Fruit fly (Drosophila melanogaster) whole organism, embryonic: ENCODE data around the gene ng4.
A peak's percentile ranks its signal among the peaks of the same experiment; 100 is the strongest.

ENCODE experiments used
- Ada2b ChIP-seq: fragments of 200-800 bp; sonication (Bioruptor generic); IDR thresholded peaks from 2 replicates; pipeline ENCODE4 v1.3.6; 2022; ENCODE audit warnings: missing biosample characterization, missing genetic modification characterization
- Awh ChIP-seq: fragments of 200-800 bp; sonication (Bioruptor generic); IDR thresholded peaks from 2 replicates; pipeline ENCODE4, ENCODE4 v1.3.6; 2022; ENCODE audit warnings: missing biosample characterization, missing genetic modification characterization
- BtbVII ChIP-seq: fragments of 200-800 bp; sonication (Bioruptor generic); optimal IDR thresholded peaks from 3 replicates; lab custom pipeline; 2017; ENCODE audit warnings: missing biosample characterization, mild to moderate bottlenecking, missing genetic modification characterization
- CG10321 ChIP-seq: fragments of 200-800 bp; sonication (Bioruptor generic); IDR thresholded peaks from 2 replicates; pipeline ENCODE4 v1.3.6; 2022; ENCODE audit warnings: missing biosample characterization, missing genetic modification characterization
- CG10366 ChIP-seq: fragments of 200-800 bp; sonication (Bioruptor generic); IDR thresholded peaks from 2 replicates; pipeline ENCODE4 v1.3.6; 2022; ENCODE audit warnings: missing biosample characterization, missing genetic modification characterization
- CG10565 ChIP-seq: fragments of 200-800 bp; sonication (Bioruptor generic); optimal IDR thresholded peaks from 3 replicates; lab custom pipeline; 2016; ENCODE audit warnings: missing biosample characterization, mild to moderate bottlenecking, missing genetic modification characterization
- CG12744 ChIP-seq: fragments of 200-800 bp; sonication (Bioruptor generic); optimal IDR thresholded peaks from 2 replicates; lab custom pipeline; 2016; ENCODE audit warnings: missing biosample characterization, missing genetic modification characterization
- CG14014 ChIP-seq: fragments of 200-800 bp; sonication (Bioruptor generic); IDR thresholded peaks from 2 replicates; pipeline ENCODE4 v1.3.6; 2022; ENCODE audit warnings: missing biosample characterization, missing genetic modification characterization
- CG1647 ChIP-seq: fragments of 200-800 bp; sonication (Bioruptor generic); optimal IDR thresholded peaks from 3 replicates; lab custom pipeline; 2016; ENCODE audit warnings: missing biosample characterization, missing genetic modification characterization
- CG17186 ChIP-seq: fragments of 200-800 bp; sonication (Bioruptor generic); optimal IDR thresholded peaks from 3 replicates; lab custom pipeline; 2017; ENCODE audit warnings: missing biosample characterization, missing genetic modification reagents, missing genetic modification characterization
- CG17912 ChIP-seq: fragments of 200-800 bp; sonication (Bioruptor generic); optimal IDR thresholded peaks from 2 replicates; lab custom pipeline; 2018; ENCODE audit warnings: missing biosample characterization, mild to moderate bottlenecking, missing genetic modification characterization
- CG1792 ChIP-seq: fragments of 200-800 bp; sonication (Bioruptor generic); optimal IDR thresholded peaks from 2 replicates; lab custom pipeline; 2016; ENCODE audit warnings: missing biosample characterization, missing genetic modification characterization
- CG2120 ChIP-seq: fragments of 200-800 bp; sonication (Bioruptor generic); optimal IDR thresholded peaks from 3 replicates; lab custom pipeline; 2016; ENCODE audit warnings: missing biosample characterization, missing genetic modification characterization
- CG2875 ChIP-seq: fragments of 200-800 bp; sonication (Bioruptor generic); optimal IDR thresholded peaks from 2 replicates; lab custom pipeline; 2017; ENCODE audit warnings: missing biosample characterization, mild to moderate bottlenecking, missing genetic modification characterization, missing genetic modification reagents
- CG33557 ChIP-seq: fragments of 200-800 bp; sonication (Bioruptor generic); optimal IDR thresholded peaks from 2 replicates; lab custom pipeline; 2019; ENCODE audit warnings: missing biosample characterization, mild to moderate bottlenecking, missing genetic modification characterization, moderate library complexity
- CG3407 ChIP-seq: fragments of 200-800 bp; sonication (Bioruptor generic); optimal IDR thresholded peaks from 2 replicates; lab custom pipeline; 2018; ENCODE audit warnings: missing biosample characterization, mild to moderate bottlenecking, missing genetic modification characterization
- CG4707 ChIP-seq: fragments of 200-800 bp; sonication (Bioruptor generic); optimal IDR thresholded peaks from 2 replicates; lab custom pipeline; 2018; ENCODE audit warnings: missing biosample characterization, mild to moderate bottlenecking, missing genetic modification characterization, moderate library complexity
- CG4854 ChIP-seq: fragments of 200-800 bp; sonication (Bioruptor generic); optimal IDR thresholded peaks from 2 replicates; lab custom pipeline; 2016; ENCODE audit warnings: missing biosample characterization, missing genetic modification characterization, inconsistent platforms
- CG5953 ChIP-seq: fragments of 200-800 bp; sonication (Bioruptor generic); IDR thresholded peaks from 2 replicates; pipeline ENCODE4 v1.3.6; 2022; ENCODE audit warnings: missing biosample characterization, missing genetic modification characterization
- CG6272 ChIP-seq: fragments of 200-800 bp; sonication (Bioruptor generic); IDR thresholded peaks from 2 replicates; pipeline ENCODE4 v1.3.6; 2022; ENCODE audit warnings: missing biosample characterization, missing genetic modification characterization
- CG7271 ChIP-seq: fragments of 200-800 bp; sonication (Bioruptor generic); optimal IDR thresholded peaks from 2 replicates; lab custom pipeline; 2018; ENCODE audit warnings: missing biosample characterization, mild to moderate bottlenecking, missing genetic modification characterization, moderate library complexity
- CoRest ChIP-seq: fragments of 200-800 bp; sonication (Bioruptor generic); optimal IDR thresholded peaks from 3 replicates; lab custom pipeline; 2018; ENCODE audit warnings: missing biosample characterization, mild to moderate bottlenecking, missing genetic modification characterization, moderate library complexity
- D19A ChIP-seq: fragments of 200-800 bp; optimal IDR thresholded peaks from 3 replicates; lab custom pipeline; 2019; ENCODE audit warnings: missing biosample characterization, mild to moderate bottlenecking, missing genetic modification characterization, moderate library complexity
- Dek ChIP-seq: fragments of 200-800 bp; sonication (Bioruptor generic); optimal IDR thresholded peaks from 3 replicates; lab custom pipeline; 2019; ENCODE audit warnings: missing biosample characterization, mild to moderate bottlenecking, missing genetic modification characterization, moderate library complexity
- Drgx ChIP-seq: fragments of 200-800 bp; sonication (Bioruptor generic); IDR thresholded peaks from 2 replicates; pipeline ENCODE4 v1.3.6; 2022; ENCODE audit warnings: missing biosample characterization, missing genetic modification characterization
- H15 ChIP-seq: fragments of 200-800 bp; sonication (Bioruptor generic); IDR thresholded peaks from 3 replicates; pipeline ENCODE4 v1.3.6; 2022; ENCODE audit warnings: missing biosample characterization, missing genetic modification characterization
- Hmx ChIP-seq: fragments of 200-800 bp; sonication (Bioruptor generic); optimal IDR thresholded peaks from 2 replicates; lab custom pipeline; 2016; ENCODE audit warnings: missing biosample characterization, missing genetic modification characterization
- Hr51 ChIP-seq, 2 experiments: fragments of 200-800 bp; sonication (Bioruptor generic); optimal IDR thresholded peaks; 2 replicates in 1 of 2; 3 replicates in 1 of 2; lab custom pipeline; 2016 to 2018; ENCODE audit warnings: missing biosample characterization in 2 of 2, missing genetic modification characterization in 2 of 2, mild to moderate bottlenecking in 1 of 2, moderate library complexity in 1 of 2
- Hsf ChIP-seq: fragments of 200-800 bp; sonication (Bioruptor generic); optimal IDR thresholded peaks from 3 replicates; lab custom pipeline; 2016; ENCODE audit warnings: missing biosample characterization, missing genetic modification characterization
- NC2β ChIP-seq: fragments of 200-800 bp; sonication (Bioruptor generic); optimal IDR thresholded peaks from 2 replicates; lab custom pipeline; 2016; ENCODE audit warnings: missing biosample characterization, missing genetic modification characterization
- Oli ChIP-seq: fragments of 200-800 bp; sonication (Bioruptor generic); optimal IDR thresholded peaks from 2 replicates; lab custom pipeline; 2018; ENCODE audit warnings: missing biosample characterization, mild to moderate bottlenecking, missing genetic modification characterization, moderate library complexity
- Taf1 ChIP-seq: fragments of 200-800 bp; sonication (Bioruptor generic); IDR thresholded peaks from 2 replicates; pipeline ENCODE4 v1.3.6; 2022; ENCODE audit warnings: missing biosample characterization, missing genetic modification characterization
- ara ChIP-seq: fragments of 200-800 bp; sonication (Bioruptor generic); IDR thresholded peaks from 2 replicates; pipeline ENCODE4 v1.3.6; 2022; ENCODE audit warnings: missing biosample characterization, missing genetic modification characterization
- bsh ChIP-seq, 2 experiments: fragments of 200-800 bp; sonication (Bioruptor generic); optimal IDR thresholded peaks; 2 replicates each; lab custom pipeline; 2017 to 2018; ENCODE audit warnings: mild to moderate bottlenecking in 2 of 2, missing biosample characterization in 2 of 2, missing genetic modification characterization in 2 of 2, moderate library complexity in 1 of 2
- cas ChIP-seq: fragments of 200-800 bp; sonication (Bioruptor generic); IDR thresholded peaks from 2 replicates; pipeline ENCODE4 v1.3.6; 2022; ENCODE audit warnings: missing biosample characterization, missing genetic modification characterization
- crol ChIP-seq: fragments of 200-800 bp; sonication (Bioruptor generic); IDR thresholded peaks from 2 replicates; pipeline ENCODE4 v1.3.6; 2022; ENCODE audit warnings: missing biosample characterization, missing genetic modification characterization
- cwo ChIP-seq: fragments of 200-800 bp; sonication (Bioruptor generic); optimal IDR thresholded peaks from 3 replicates; lab custom pipeline; 2017; ENCODE audit warnings: missing biosample characterization, missing genetic modification characterization, mild to moderate bottlenecking, moderate library complexity, missing genetic modification reagents
- gem ChIP-seq: fragments of 200-800 bp; sonication (Bioruptor generic); optimal IDR thresholded peaks from 2 replicates; lab custom pipeline; 2019; ENCODE audit warnings: missing biosample characterization, mild to moderate bottlenecking, missing genetic modification characterization, moderate library complexity
- gsb-n ChIP-seq: fragments of 200-800 bp; sonication (Bioruptor generic); optimal IDR thresholded peaks from 3 replicates; lab custom pipeline; 2018; ENCODE audit warnings: missing biosample characterization, mild to moderate bottlenecking, missing genetic modification characterization
- her ChIP-seq: fragments of 200-800 bp; sonication (Bioruptor generic); optimal IDR thresholded peaks from 2 replicates; lab custom pipeline; 2016; ENCODE audit warnings: missing biosample characterization, missing genetic modification characterization
- hth ChIP-seq: fragments of >200 bp; optimal IDR thresholded peaks from 2 replicates; lab custom pipeline; 2017; ENCODE audit warnings: inconsistent platforms
- mld ChIP-seq: fragments of 200-800 bp; sonication (Bioruptor generic); IDR thresholded peaks from 3 replicates; pipeline ENCODE4 v1.3.6; 2022; ENCODE audit warnings: missing biosample characterization, missing genetic modification characterization; ENCODE audit not compliant: partially characterized antibody
- nau ChIP-seq: fragments of 200-800 bp; sonication (Bioruptor generic); optimal IDR thresholded peaks from 3 replicates; lab custom pipeline; 2017; ENCODE audit warnings: missing biosample characterization, mild to moderate bottlenecking, missing genetic modification characterization, missing genetic modification reagents
- otp ChIP-seq: fragments of 200-800 bp; sonication (Bioruptor generic); IDR thresholded peaks from 3 replicates; pipeline ENCODE4, ENCODE4 v1.3.6; 2022; ENCODE audit warnings: missing biosample characterization, missing genetic modification characterization
- pan ChIP-seq, 4 experiments: fragments of >200 bp in 3 of 4; fragments of 200-800 bp in 1 of 4; sonication (Bioruptor generic) in 1 of 4; optimal IDR thresholded peaks in 3 of 4; IDR thresholded peaks in 1 of 4; 2 replicates each; pipeline versions ENCODE4 v1.3.6 to Lab custom; 2017 to 2022; ENCODE audit warnings: missing biosample characterization in 2 of 4, missing genetic modification characterization in 2 of 4, mixed read lengths in 1 of 4
- seq ChIP-seq: fragments of 200-800 bp; sonication (Bioruptor generic); IDR thresholded peaks from 2 replicates; pipeline ENCODE4 v1.3.6; 2022; ENCODE audit warnings: missing biosample characterization, missing genetic modification characterization
- tup ChIP-seq: fragments of 200-800 bp; sonication (Bioruptor generic); optimal IDR thresholded peaks from 2 replicates; lab custom pipeline; 2016; ENCODE audit warnings: missing biosample characterization, mild to moderate bottlenecking, missing genetic modification characterization, moderate library complexity
- wdn ChIP-seq: fragments of 200-800 bp; sonication (Bioruptor generic); IDR thresholded peaks from 2 replicates; pipeline ENCODE4 v1.3.6; 2022; ENCODE audit warnings: missing biosample characterization, missing genetic modification characterization
- wek ChIP-seq: fragments of 200-800 bp; sonication (Bioruptor generic); optimal IDR thresholded peaks from 3 replicates; lab custom pipeline; 2018; ENCODE audit warnings: missing biosample characterization, mild to moderate bottlenecking, missing genetic modification characterization, moderate library complexity

Gene ng4

dm6 chrX:3255569-3256309, 11.7 kb upstream of the ng4 start (continued):
- TF ChIP-seq CG17912 (GFP tag; lab: Kevin White, UChicago) = peak; percentile 58
- TF ChIP-seq Oli (tag; lab: Kevin White, UChicago) = peak; percentile 98
- peak; percentile 92 for TF ChIP-seq bsh (GFP tag; optimal IDR thresholded peaks at IDR 0.05; lab: Kevin White, UChicago)
- TF ChIP-seq CG4854 (GFP tag; lab: Kevin White, UChicago) = peak; percentile 93
- TF ChIP-seq Hmx (GFP tag; lab: Kevin White, UChicago) = peak; percentile 59
- peak; percentile 87 for TF ChIP-seq NC2β (GFP tag; lab: Kevin White, UChicago)
- peak; percentile 77 for TF ChIP-seq ara
- TF ChIP-seq cwo = peak; percentile 96
- peak; percentile 96 for TF ChIP-seq Hsf (GFP tag; lab: Kevin White, UChicago)
- peak; percentile 70 for TF ChIP-seq CG17186
- TF ChIP-seq CG3407 (GFP tag; lab: Kevin White, UChicago) = peak; percentile 88
- peak; percentile 51 for TF ChIP-seq wek (GFP tag; lab: Kevin White, UChicago)
- peak; percentile 86 for TF ChIP-seq gsb-n (tag; lab: Kevin White, UChicago)
- TF ChIP-seq CG10565 (GFP tag; lab: Kevin White, UChicago) = peak; percentile 80
- peak; percentile 92 to 98 for TF ChIP-seq Hr51 (GFP tag; optimal IDR thresholded peaks at IDR 0.05; lab: Kevin White, UChicago)
- peak; percentile 90 for TF ChIP-seq CG2875 (GFP tag; lab: Kevin White, UChicago)
- peak; percentile 93 for TF ChIP-seq Dek (tag; lab: Kevin White, UChicago)
- peak; percentile 90 for TF ChIP-seq wdn (GFP tag; lab: Robert Waterston, UW)
- peak; percentile 67; the same call in 1 of the 3 replicates for TF ChIP-seq otp (GFP tag; lab: Robert Waterston, UW)
- peak; percentile 52 for TF ChIP-seq CG33557 (GFP tag; lab: Kevin White, UChicago)
- TF ChIP-seq mld (GFP tag; lab: Robert Waterston, UW) = no peak
- peak; percentile 95 for TF ChIP-seq CG14014 (GFP tag; lab: Robert Waterston, UW)
- TF ChIP-seq H15 (GFP tag; lab: Robert Waterston, UW) = peak; percentile 87
- TF ChIP-seq Drgx (GFP tag; lab: Robert Waterston, UW) = peak; percentile 92
- peak; percentile 98 for TF ChIP-seq BtbVII (GFP tag; lab: Kevin White, UChicago)
- TF ChIP-seq CG5953 (GFP tag; lab: Robert Waterston, UW) = peak; percentile 84
- peak; percentile 87 for TF ChIP-seq Awh
- peak; percentile 71 for TF ChIP-seq CG10321
- peak; percentile 82 for TF ChIP-seq cas (GFP tag; lab: Robert Waterston, UW)
- peak; percentile 88 for TF ChIP-seq CG6272 (GFP tag; lab: Robert Waterston, UW)
- peak; percentile 96 for TF ChIP-seq seq (GFP tag; lab: Robert Waterston, UW)
- TF ChIP-seq gem = peak; percentile 98
- peak; percentile 27 for TF ChIP-seq CG7271 (tag; lab: Kevin White, UChicago)
- TF ChIP-seq CG1792 (GFP tag; lab: Kevin White, UChicago) = peak; percentile 93
- TF ChIP-seq tup (GFP tag; lab: Kevin White, UChicago) = peak; percentile 76
- TF ChIP-seq her (GFP tag; lab: Kevin White, UChicago) = peak; percentile 88
- TF ChIP-seq CG4707 (GFP tag; lab: Kevin White, UChicago) = peak; percentile 58
- peak; percentile 97 for TF ChIP-seq CoRest (tag; lab: Kevin White, UChicago)
- no peak for TF ChIP-seq crol (GFP tag; lab: Robert Waterston, UW)
- TF ChIP-seq pan (optimal IDR thresholded peaks at IDR 0.05; lab: Kevin White, UChicago) = no peak
- peak in 1 of 2 experiments; percentile 93 for TF ChIP-seq pan (GFP tag; optimal IDR thresholded peaks at IDR 0.05 in 1 of 2, IDR thresholded peaks at IDR 0.05 in 1 of 2)
- TF ChIP-seq Ada2b = peak; percentile 94
- no peak for TF ChIP-seq hth
- TF ChIP-seq nau (GFP tag; lab: Kevin White, UChicago) = peak; percentile 95
- peak; percentile 92 for TF ChIP-seq CG12744
- peak; percentile 99 for TF ChIP-seq CG2120 (GFP tag; lab: Kevin White, UChicago)
- peak; percentile 89 for TF ChIP-seq CG10366 (GFP tag; lab: Robert Waterston, UW)
- TF ChIP-seq CG1647 = peak; percentile 90
- TF ChIP-seq D19A (tag; lab: Kevin White, UChicago) = peak; percentile 84
- TF ChIP-seq Taf1 (GFP tag; lab: Robert Waterston, UW) = peak; percentile 85
